Fruit fly (Drosophila melanogaster) whole organism, adult: ENCODE results near the gene Polr2F.

Experiments used
- CG1620 ChIP-seq: fragments of 200-800 bp; sonication (Bioruptor generic); optimal IDR thresholded peaks from 2 replicates; lab custom pipeline; 2016; ENCODE audit warnings: missing biosample characterization, missing genetic modification characterization
- CG5204 ChIP-seq: fragments of 200-800 bp; sonication (Bioruptor generic); optimal IDR thresholded peaks from 2 replicates; lab custom pipeline; 2016; ENCODE audit warnings: missing biosample characterization, missing genetic modification characterization
- CG7045 ChIP-seq: fragments of 200-800 bp; sonication (Bioruptor generic); optimal IDR thresholded peaks from 2 replicates; lab custom pipeline; 2017; ENCODE audit warnings: missing biosample characterization, mild to moderate bottlenecking, missing genetic modification characterization
- Hr96 ChIP-seq: fragments of 200-800 bp; sonication (Bioruptor generic); optimal IDR thresholded peaks from 2 replicates; lab custom pipeline; 2016; ENCODE audit warnings: missing biosample characterization, missing genetic modification characterization
- Mnt ChIP-seq: fragments of 200-800 bp; sonication (Bioruptor generic); optimal IDR thresholded peaks from 2 replicates; lab custom pipeline; 2016; ENCODE audit warnings: missing biosample characterization, mild to moderate bottlenecking, missing genetic modification characterization
- bab1 ChIP-seq: fragments of 200-800 bp; sonication (Bioruptor generic); optimal IDR thresholded peaks from 3 replicates; lab custom pipeline; 2019; ENCODE audit warnings: missing biosample characterization, mild to moderate bottlenecking, missing genetic modification characterization, moderate library complexity
- cic ChIP-seq: fragments of 200-800 bp; sonication (Bioruptor generic); optimal IDR thresholded peaks from 2 replicates; lab custom pipeline; 2017; ENCODE audit warnings: missing biosample characterization, mild to moderate bottlenecking, missing genetic modification characterization, moderate library complexity
- kay ChIP-seq: fragments of 200-800 bp; sonication (Bioruptor generic); peaks from one replicate; lab custom pipeline; 2016; ENCODE audit warnings: missing biosample characterization, missing genetic modification characterization, borderline replicate concordance
- ovo ChIP-seq: fragments of 200-800 bp; sonication (Bioruptor generic); optimal IDR thresholded peaks from 2 replicates; lab custom pipeline; 2016; ENCODE audit warnings: missing biosample characterization, missing genetic modification characterization
- tj ChIP-seq: fragments of 200-800 bp; sonication (Bioruptor generic); optimal IDR thresholded peaks from 3 replicates; lab custom pipeline; 2017; ENCODE audit warnings: missing biosample characterization, mild to moderate bottlenecking, missing genetic modification characterization, moderate library complexity

DNA sequence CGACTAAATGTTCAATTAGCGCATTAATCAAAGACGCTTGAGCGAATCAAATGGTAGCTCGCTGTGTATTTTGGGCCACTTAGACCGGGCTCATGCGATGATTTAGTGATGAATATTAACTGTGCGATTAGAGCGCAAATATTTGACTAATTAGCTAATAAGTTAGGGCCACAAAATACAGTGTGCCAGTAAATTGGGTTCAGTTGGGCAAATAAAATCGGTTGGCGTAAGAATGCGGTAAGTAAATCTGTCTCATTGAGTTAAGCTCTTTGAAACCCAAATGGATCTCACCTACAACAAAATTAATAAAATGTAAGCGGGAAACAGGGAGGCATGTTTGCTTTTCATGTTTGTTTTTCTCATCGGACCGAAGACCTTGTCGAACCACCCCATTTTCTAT, 48.9 kb downstream of the Polr2F start:
- TF ChIP-seq CG1620 (GFP tag; lab: Kevin White, UChicago) (no peak), Hr96 (GFP tag; lab: Kevin White, UChicago) (no peak), tj (GFP tag; lab: Kevin White, UChicago) (no peak), Mnt (GFP tag; lab: Kevin White, UChicago) (no peak), CG5204 (GFP tag; lab: Kevin White, UChicago) (no peak), kay (GFP tag; lab: Kevin White, UChicago) (no peak), bab1 (no peak), CG7045 (no peak), cic (no peak), ovo (GFP tag; lab: Kevin White, UChicago) (no peak)
